Worm (Caenorhabditis elegans): ENCODE measurements around the gene eif-3.L.
"Not testable (repeated sequence)": the region's sequence is repeated elsewhere in the genome, so short reads cannot be mapped to it uniquely, and the experiment has no call there.

The eif-3.L gene

ce11 chrII:5622383-5622939, at the start of gene eif-3.L, which contains the start of gene npl-4.2:
Gene eif-3.L, minus strand, starts transcription at chrII:5622483.
Gene npl-4.2, plus strand, starts transcription at chrII:5622889.
- TF ChIP-seq hmg-4 (GFP tag; optimal IDR thresholded peaks at IDR 0.05); B0310.2 (tag; optimal IDR thresholded peaks at IDR 0.05); tbx-11 (GFP tag; IDR thresholded peaks at IDR 0.05): not testable (repeated sequence)

- TF ChIP-seq tra-4 (tag; optimal IDR thresholded peaks at IDR 0.05), result no peak
- no peak for TF ChIP-seq ceh-13 (GFP tag; optimal IDR thresholded peaks at IDR 0.05)
- no peak for TF ChIP-seq sea-1 (GFP tag; conservative IDR thresholded peaks at IDR 0.05)
- no peak for TF ChIP-seq hmg-4 (GFP tag; optimal IDR thresholded peaks at IDR 0.05)
- TF ChIP-seq ceh-36 (tag; optimal IDR thresholded peaks at IDR 0.05), result no peak
- no peak for TF ChIP-seq B0310.2 (tag; optimal IDR thresholded peaks at IDR 0.05)
- TF ChIP-seq scrt-1 (GFP tag; IDR thresholded peaks at IDR 0.05), result no peak
- TF ChIP-seq hnd-1 (tag; optimal IDR thresholded peaks at IDR 0.05), result no peak
- TF ChIP-seq ets-7 (tag; optimal IDR thresholded peaks at IDR 0.05), result no peak
- TF ChIP-seq F13C5.2 (tag; optimal IDR thresholded peaks at IDR 0.05), result no peak
- TF ChIP-seq aly-1 (tag; optimal IDR thresholded peaks at IDR 0.05), result no peak
- TF ChIP-seq tbx-37 (GFP tag; conservative IDR thresholded peaks at IDR 0.05), result no peak
- no peak for TF ChIP-seq tbx-11 (GFP tag; IDR thresholded peaks at IDR 0.05)
- no peak for TF ChIP-seq hmbx-1 (tag; optimal IDR thresholded peaks at IDR 0.05)
- TF ChIP-seq pes-1 (GFP tag; IDR thresholded peaks at IDR 0.05), result no peak
- no peak for TF ChIP-seq ama-1 (optimal IDR thresholded peaks at IDR 0.05)
- no peak for TF ChIP-seq flt-1 (GFP tag; IDR thresholded peaks at IDR 0.05)
Measured at ce11 chrII:5669580-5669979, 47.3 kb upstream of the eif-3.L start, which contains the start of gene C25H3.17. Gene C25H3.17, minus strand, starts transcription at chrII:5669680.

ce11 chrII:5668830-5669229, 46.5 kb upstream of the eif-3.L start, which contains the start of gene C25H3.7:
Gene C25H3.7, minus strand, starts transcription at chrII:5668930.
- TF ChIP-seq hmbx-1 (tag; optimal IDR thresholded peaks at IDR 0.05) (no peak), F13C5.2 (tag; optimal IDR thresholded peaks at IDR 0.05) (no peak), tra-4 (tag; optimal IDR thresholded peaks at IDR 0.05) (no peak), ama-1 (optimal IDR thresholded peaks at IDR 0.05) (no peak), sea-1 (GFP tag; conservative IDR thresholded peaks at IDR 0.05) (no peak), hmg-4 (GFP tag; optimal IDR thresholded peaks at IDR 0.05) (no peak), ceh-13 (GFP tag; optimal IDR thresholded peaks at IDR 0.05) (no peak), pes-1 (GFP tag; IDR thresholded peaks at IDR 0.05) (no peak), tbx-11 (GFP tag; IDR thresholded peaks at IDR 0.05) (no peak), scrt-1 (GFP tag; IDR thresholded peaks at IDR 0.05) (no peak), aly-1 (tag; optimal IDR thresholded peaks at IDR 0.05) (no peak), ceh-36 (tag; optimal IDR thresholded peaks at IDR 0.05) (no peak), tbx-37 (GFP tag; conservative IDR thresholded peaks at IDR 0.05) (no peak), B0310.2 (tag; optimal IDR thresholded peaks at IDR 0.05) (no peak), ets-7 (tag; optimal IDR thresholded peaks at IDR 0.05) (no peak), flt-1 (GFP tag; IDR thresholded peaks at IDR 0.05) (no peak), hnd-1 (tag; optimal IDR thresholded peaks at IDR 0.05) (no peak)

ce11 chrII:5667540-5667939, 45.3 kb upstream of the eif-3.L start:
- no peak for TF ChIP-seq ets-7 (tag; optimal IDR thresholded peaks at IDR 0.05)
- TF ChIP-seq ceh-36 (tag; optimal IDR thresholded peaks at IDR 0.05), result peak; percentile 65
- TF ChIP-seq tbx-11 (GFP tag; IDR thresholded peaks at IDR 0.05), result peak; percentile 63; the same call in 1 of the 2 replicates
- TF ChIP-seq B0310.2 (tag; optimal IDR thresholded peaks at IDR 0.05), result peak; percentile 10
- peak; percentile 74 for TF ChIP-seq hmg-4 (GFP tag; optimal IDR thresholded peaks at IDR 0.05)
- TF ChIP-seq hnd-1 (tag; optimal IDR thresholded peaks at IDR 0.05), result no peak
- peak; percentile 43 for TF ChIP-seq ceh-13 (GFP tag; optimal IDR thresholded peaks at IDR 0.05)

- TF ChIP-seq scrt-1 (GFP tag; IDR thresholded peaks at IDR 0.05) (no peak), tbx-37 (GFP tag; conservative IDR thresholded peaks at IDR 0.05) (no peak), F13C5.2 (tag; optimal IDR thresholded peaks at IDR 0.05) (no peak), pes-1 (GFP tag; IDR thresholded peaks at IDR 0.05) (no peak), hmg-4 (GFP tag; optimal IDR thresholded peaks at IDR 0.05) (no peak), aly-1 (tag; optimal IDR thresholded peaks at IDR 0.05) (no peak), tra-4 (tag; optimal IDR thresholded peaks at IDR 0.05) (no peak), B0310.2 (tag; optimal IDR thresholded peaks at IDR 0.05) (no peak), tbx-11 (GFP tag; IDR thresholded peaks at IDR 0.05) (no peak), ceh-36 (tag; optimal IDR thresholded peaks at IDR 0.05) (no peak), hmbx-1 (tag; optimal IDR thresholded peaks at IDR 0.05) (no peak), hnd-1 (tag; optimal IDR thresholded peaks at IDR 0.05) (no peak), ets-7 (tag; optimal IDR thresholded peaks at IDR 0.05) (no peak), ama-1 (optimal IDR thresholded peaks at IDR 0.05) (no peak), flt-1 (GFP tag; IDR thresholded peaks at IDR 0.05) (no peak), ceh-13 (GFP tag; optimal IDR thresholded peaks at IDR 0.05) (no peak), sea-1 (GFP tag; conservative IDR thresholded peaks at IDR 0.05) (no peak)
Measured at ce11 chrII:5665991-5666390, 43.7 kb upstream of the eif-3.L start, which contains the start of gene C25H3.16. Gene C25H3.16, plus strand, starts transcription at chrII:5666291.

ce11 chrII:5665029-5665428, 42.7 kb upstream of the eif-3.L start, which contains the start of gene C25H3.15:
Gene C25H3.15, plus strand, starts transcription at chrII:5665329.
- no peak for TF ChIP-seq hmg-4 (GFP tag; optimal IDR thresholded peaks at IDR 0.05)
- no peak for TF ChIP-seq hmbx-1 (tag; optimal IDR thresholded peaks at IDR 0.05)
- no peak for TF ChIP-seq scrt-1 (GFP tag; IDR thresholded peaks at IDR 0.05)

- TF ChIP-seq F13C5.2 (tag; optimal IDR thresholded peaks at IDR 0.05) (no peak), ets-7 (tag; optimal IDR thresholded peaks at IDR 0.05) (no peak), tbx-11 (GFP tag; IDR thresholded peaks at IDR 0.05) (no peak), tbx-37 (GFP tag; conservative IDR thresholded peaks at IDR 0.05) (no peak), flt-1 (GFP tag; IDR thresholded peaks at IDR 0.05) (no peak), hmbx-1 (tag; optimal IDR thresholded peaks at IDR 0.05) (no peak), hmg-4 (GFP tag; optimal IDR thresholded peaks at IDR 0.05) (no peak), B0310.2 (tag; optimal IDR thresholded peaks at IDR 0.05) (no peak), sea-1 (GFP tag; conservative IDR thresholded peaks at IDR 0.05) (no peak), ama-1 (optimal IDR thresholded peaks at IDR 0.05) (no peak)
Measured at ce11 chrII:5663180-5663791, 41.0 kb upstream of the eif-3.L start.
